Fruit fly (Drosophila melanogaster) whole organism, embryonic: ENCODE data around the gene ATPsynD.

Experiments used
- B-H1 ChIP-seq: fragments of 200-800 bp; sonication (Bioruptor generic); IDR thresholded peaks from 3 replicates; pipeline ENCODE4 v1.3.6; 2022; ENCODE audit warnings: missing biosample characterization, missing genetic modification characterization
- CG10321 ChIP-seq: fragments of 200-800 bp; sonication (Bioruptor generic); IDR thresholded peaks from 2 replicates; pipeline ENCODE4 v1.3.6; 2022; ENCODE audit warnings: missing biosample characterization, missing genetic modification characterization
- CG10462 ChIP-seq: fragments of 200-800 bp; sonication (Bioruptor generic); optimal IDR thresholded peaks from 2 replicates; lab custom pipeline; 2016; ENCODE audit warnings: missing biosample characterization, missing genetic modification characterization
- CG1233 ChIP-seq: fragments of 200-800 bp; sonication (Bioruptor generic); optimal IDR thresholded peaks from 4 replicates; lab custom pipeline; 2018; ENCODE audit warnings: missing biosample characterization, mild to moderate bottlenecking, missing genetic modification characterization
- CG13424 ChIP-seq: fragments of 200-800 bp; sonication (Bioruptor generic); optimal IDR thresholded peaks from 2 replicates; lab custom pipeline; 2019; ENCODE audit warnings: missing biosample characterization, mild to moderate bottlenecking, missing genetic modification characterization, moderate library complexity
- CG13894 ChIP-seq: fragments of 200-800 bp; sonication (Bioruptor generic); optimal IDR thresholded peaks from 3 replicates; lab custom pipeline; 2018; ENCODE audit warnings: missing biosample characterization, mild to moderate bottlenecking, missing genetic modification characterization, moderate library complexity
- CG14667 ChIP-seq: fragments of 200-800 bp; sonication (Bioruptor generic); IDR thresholded peaks from 2 replicates; pipeline ENCODE4 v1.3.6; 2022; ENCODE audit warnings: missing biosample characterization, missing genetic modification characterization
- CG15269 ChIP-seq: fragments of 200-800 bp; sonication (Bioruptor generic); optimal IDR thresholded peaks from 2 replicates; lab custom pipeline; 2018; ENCODE audit warnings: missing biosample characterization, mild to moderate bottlenecking, missing genetic modification characterization, moderate library complexity
- CG1832 ChIP-seq: fragments of 200-800 bp; sonication (Bioruptor generic); optimal IDR thresholded peaks from 2 replicates; lab custom pipeline; 2017; ENCODE audit warnings: missing biosample characterization, mild to moderate bottlenecking, missing genetic modification characterization, inconsistent platforms
- CG18476 ChIP-seq: fragments of 200-800 bp; sonication (Bioruptor generic); optimal IDR thresholded peaks from 2 replicates; lab custom pipeline; 2016; ENCODE audit warnings: missing biosample characterization, mild to moderate bottlenecking, missing genetic modification characterization
- CG2199 ChIP-seq: fragments of 200-800 bp; sonication (Bioruptor generic); IDR thresholded peaks from 3 replicates; pipeline ENCODE4 v1.3.6; 2022; ENCODE audit warnings: missing biosample characterization, missing genetic modification characterization
- CG3726 ChIP-seq: fragments of 200-800 bp; sonication (Bioruptor generic); IDR thresholded peaks from 3 replicates; pipeline ENCODE4, ENCODE4 v1.3.6; 2022; ENCODE audit warnings: missing biosample characterization, missing genetic modification characterization
- CG4424 ChIP-seq: fragments of 200-800 bp; sonication (Bioruptor generic); optimal IDR thresholded peaks from 3 replicates; lab custom pipeline; 2016; ENCODE audit warnings: missing biosample characterization, missing genetic modification characterization
- CG6791 ChIP-seq: fragments of 200-800 bp; sonication (Bioruptor generic); IDR thresholded peaks from 3 replicates; pipeline ENCODE4 v1.3.6; 2022; ENCODE audit warnings: missing biosample characterization, missing genetic modification characterization; ENCODE audit not compliant: partially characterized antibody
- CG6813 ChIP-seq: fragments of 200-800 bp; sonication (Bioruptor generic); optimal IDR thresholded peaks from 2 replicates; lab custom pipeline; 2017; ENCODE audit warnings: missing biosample characterization, missing genetic modification characterization, mild to moderate bottlenecking, moderate library complexity, missing genetic modification reagents
- CG7839 ChIP-seq: fragments of 200-800 bp; sonication (Bioruptor generic); optimal IDR thresholded peaks from 3 replicates; lab custom pipeline; 2018; ENCODE audit warnings: missing biosample characterization, mild to moderate bottlenecking, missing genetic modification characterization, moderate library complexity
- CG8359 ChIP-seq: fragments of 200-800 bp; sonication (Bioruptor generic); optimal IDR thresholded peaks from 2 replicates; lab custom pipeline; 2017; ENCODE audit warnings: missing biosample characterization, mild to moderate bottlenecking, missing genetic modification characterization, borderline replicate concordance
- CG8765 ChIP-seq: fragments of 200-800 bp; sonication (Bioruptor generic); IDR thresholded peaks from 2 replicates; pipeline ENCODE4 v1.3.6; 2022; ENCODE audit warnings: missing biosample characterization, missing genetic modification characterization
- CG9609 ChIP-seq: fragments of 200-800 bp; sonication (Bioruptor generic); optimal IDR thresholded peaks from 3 replicates; lab custom pipeline; 2016; ENCODE audit warnings: missing biosample characterization, missing genetic modification characterization
- CG9817 ChIP-seq: fragments of 200-800 bp; sonication (Bioruptor generic); optimal IDR thresholded peaks from 2 replicates; lab custom pipeline; 2018; ENCODE audit warnings: missing biosample characterization, mild to moderate bottlenecking, missing genetic modification characterization, moderate library complexity
- Dref ChIP-seq: fragments of 200-800 bp; sonication (Bioruptor generic); IDR thresholded peaks from 2 replicates; pipeline ENCODE4 v1.3.6; 2022; ENCODE audit warnings: missing biosample characterization, missing genetic modification characterization
- E2f1 ChIP-seq: fragments of 200-800 bp; sonication (Bioruptor generic); IDR thresholded peaks from 2 replicates; pipeline ENCODE4 v1.3.6; 2022; ENCODE audit warnings: missing biosample characterization, missing genetic modification characterization
- Fer1 ChIP-seq: fragments of 200-800 bp; sonication (Bioruptor generic); optimal IDR thresholded peaks from 2 replicates; lab custom pipeline; 2017; ENCODE audit warnings: missing biosample characterization, mild to moderate bottlenecking, missing genetic modification characterization
- HLHmδ ChIP-seq: fragments of 200-800 bp; sonication (Bioruptor generic); optimal IDR thresholded peaks from 2 replicates; lab custom pipeline; 2018; ENCODE audit warnings: missing biosample characterization, mild to moderate bottlenecking, missing genetic modification characterization, moderate library complexity
- Hand ChIP-seq: fragments of 200-800 bp; sonication (Bioruptor generic); optimal IDR thresholded peaks from 2 replicates; lab custom pipeline; 2017; ENCODE audit warnings: mild to moderate bottlenecking, missing biosample characterization, missing genetic modification reagents, missing genetic modification characterization
- Hr51 ChIP-seq, 2 experiments: fragments of 200-800 bp; sonication (Bioruptor generic); optimal IDR thresholded peaks; 2 replicates in 1 of 2; 3 replicates in 1 of 2; lab custom pipeline; 2016 to 2018; ENCODE audit warnings: missing biosample characterization in 2 of 2, missing genetic modification characterization in 2 of 2, mild to moderate bottlenecking in 1 of 2, moderate library complexity in 1 of 2
- MESR4 ChIP-seq: fragments of 200-800 bp; sonication (Bioruptor generic); optimal IDR thresholded peaks from 2 replicates; lab custom pipeline; 2018; ENCODE audit warnings: missing biosample characterization, mild to moderate bottlenecking, missing genetic modification characterization, moderate library complexity
- Oli ChIP-seq: fragments of 200-800 bp; sonication (Bioruptor generic); optimal IDR thresholded peaks from 2 replicates; lab custom pipeline; 2018; ENCODE audit warnings: missing biosample characterization, mild to moderate bottlenecking, missing genetic modification characterization, moderate library complexity
- Pdp1 ChIP-seq, 2 experiments: fragments of 200-800 bp; sonication (Bioruptor generic); optimal IDR thresholded peaks; 3 replicates each; lab custom pipeline; 2016; ENCODE audit warnings: missing biosample characterization in 2 of 2, missing genetic modification characterization in 2 of 2, mild to moderate bottlenecking in 1 of 2, moderate library complexity in 1 of 2
- Ptx1 ChIP-seq: fragments of 200-800 bp; sonication (Bioruptor generic); IDR thresholded peaks from 2 replicates; pipeline ENCODE4 v1.3.6; 2022; ENCODE audit warnings: missing biosample characterization, missing genetic modification characterization
- Spps ChIP-seq: fragments of 200-800 bp; sonication (Bioruptor generic); optimal IDR thresholded peaks from 2 replicates; lab custom pipeline; 2018; ENCODE audit warnings: missing biosample characterization, mild to moderate bottlenecking, missing genetic modification characterization
- al ChIP-seq: fragments of 200-800 bp; sonication (Bioruptor generic); IDR thresholded peaks from 2 replicates; pipeline ENCODE4 v1.3.6; 2022; ENCODE audit warnings: missing biosample characterization, missing genetic modification characterization
- ash1 ChIP-seq: fragments of 200-800 bp; sonication (Bioruptor generic); optimal IDR thresholded peaks from 2 replicates; lab custom pipeline; 2018; ENCODE audit warnings: missing biosample characterization, mild to moderate bottlenecking, missing genetic modification characterization
- cas ChIP-seq: fragments of 200-800 bp; sonication (Bioruptor generic); IDR thresholded peaks from 2 replicates; pipeline ENCODE4 v1.3.6; 2022; ENCODE audit warnings: missing biosample characterization, missing genetic modification characterization
- chif ChIP-seq, 2 experiments: fragments of 200-800 bp; sonication (Bioruptor generic); optimal IDR thresholded peaks; 3 replicates each; lab custom pipeline; 2016; ENCODE audit warnings: missing biosample characterization in 2 of 2, missing genetic modification characterization in 2 of 2
- cwo ChIP-seq: fragments of 200-800 bp; sonication (Bioruptor generic); optimal IDR thresholded peaks from 3 replicates; lab custom pipeline; 2017; ENCODE audit warnings: missing biosample characterization, missing genetic modification characterization, mild to moderate bottlenecking, moderate library complexity, missing genetic modification reagents
- dan ChIP-seq: fragments of 200-800 bp; sonication (Bioruptor generic); IDR thresholded peaks from 2 replicates; pipeline ENCODE4 v1.3.6; 2022; ENCODE audit warnings: missing biosample characterization, missing genetic modification characterization
- dimm ChIP-seq: fragments of 200-800 bp; sonication (Bioruptor generic); IDR thresholded peaks from 2 replicates; pipeline ENCODE4 v1.3.6; 2022; ENCODE audit warnings: missing biosample characterization, missing genetic modification characterization
- dysf ChIP-seq: fragments of 200-800 bp; sonication (Bioruptor generic); IDR thresholded peaks from 3 replicates; pipeline ENCODE4 v1.3.6; 2022; ENCODE audit warnings: missing biosample characterization, missing genetic modification characterization
- fd64A ChIP-seq: fragments of 200-800 bp; sonication (Bioruptor generic); optimal IDR thresholded peaks from 3 replicates; lab custom pipeline; 2018; ENCODE audit warnings: missing biosample characterization, mild to moderate bottlenecking, missing genetic modification characterization
- fu2 ChIP-seq: fragments of 200-800 bp; sonication (Bioruptor generic); optimal IDR thresholded peaks from 2 replicates; lab custom pipeline; 2016; ENCODE audit warnings: missing biosample characterization, missing genetic modification characterization
- insv ChIP-seq, 2 experiments: fragments of 200-800 bp; sonication (Bioruptor generic); optimal IDR thresholded peaks; 3 replicates each; lab custom pipeline; 2016 to 2018; ENCODE audit warnings: missing biosample characterization in 2 of 2, missing genetic modification characterization in 2 of 2
- mld ChIP-seq: fragments of 200-800 bp; sonication (Bioruptor generic); IDR thresholded peaks from 3 replicates; pipeline ENCODE4 v1.3.6; 2022; ENCODE audit warnings: missing biosample characterization, missing genetic modification characterization; ENCODE audit not compliant: partially characterized antibody
- pfk ChIP-seq: fragments of 200-800 bp; sonication (Bioruptor generic); optimal IDR thresholded peaks from 2 replicates; lab custom pipeline; 2018; ENCODE audit warnings: missing biosample characterization, mild to moderate bottlenecking, missing genetic modification characterization, moderate library complexity
- pnt ChIP-seq: fragments of 200-800 bp; sonication (Bioruptor generic); optimal IDR thresholded peaks from 3 replicates; lab custom pipeline; 2016; ENCODE audit warnings: missing biosample characterization, missing genetic modification characterization
- pros ChIP-seq: fragments of 200-800 bp; sonication (Bioruptor generic); optimal IDR thresholded peaks from 3 replicates; lab custom pipeline; 2019; ENCODE audit warnings: missing biosample characterization, mild to moderate bottlenecking, missing genetic modification characterization, moderate library complexity
- sisA ChIP-seq: fragments of 200-800 bp; sonication (Bioruptor generic); IDR thresholded peaks from 2 replicates; pipeline ENCODE4 v1.3.6; 2022; ENCODE audit warnings: missing biosample characterization, missing genetic modification characterization
- slp2 ChIP-seq: fragments of 200-800 bp; sonication (Bioruptor generic); optimal IDR thresholded peaks from 2 replicates; lab custom pipeline; 2016; ENCODE audit warnings: missing biosample characterization, missing genetic modification characterization
- sqz ChIP-seq: fragments of 200-800 bp; sonication (Bioruptor generic); optimal IDR thresholded peaks from 3 replicates; lab custom pipeline; 2018; ENCODE audit warnings: missing biosample characterization, mild to moderate bottlenecking, missing genetic modification characterization
- stc ChIP-seq: fragments of 200-800 bp; sonication (Bioruptor generic); IDR thresholded peaks from 2 replicates; pipeline ENCODE4 v1.3.6; 2022; ENCODE audit warnings: missing biosample characterization, missing genetic modification characterization
- unc-4 ChIP-seq: fragments of 200-800 bp; sonication (Bioruptor generic); IDR thresholded peaks from 2 replicates; pipeline ENCODE4 v1.3.6; 2022; ENCODE audit warnings: missing biosample characterization, missing genetic modification characterization; ENCODE audit not compliant: partially characterized antibody

The ATPsynD gene

dm6 chr3R:19074207-19074606, 20.6 kb upstream of the ATPsynD start (continued):
- TF ChIP-seq Hr51 (GFP tag; optimal IDR thresholded peaks at IDR 0.05; lab: Kevin White, UChicago) (no peak), pros (GFP tag; lab: Kevin White, UChicago) (no peak), mld (GFP tag; lab: Robert Waterston, UW) (no peak), ash1 (GFP tag; lab: Kevin White, UChicago) (no peak), CG13894 (tag; lab: Kevin White, UChicago) (no peak), CG9817 (tag; lab: Kevin White, UChicago) (no peak), E2f1 (no peak), CG6813 (GFP tag; lab: Kevin White, UChicago) (no peak), CG1832 (GFP tag; lab: Kevin White, UChicago) (no peak), cwo (GFP tag; lab: Kevin White, UChicago) (no peak), B-H1 (GFP tag; lab: Robert Waterston, UW) (no peak; the same call in 2 of the 3 replicates), chif (GFP tag; optimal IDR thresholded peaks at IDR 0.05; lab: Kevin White, UChicago) (no peak), CG7839 (tag; lab: Kevin White, UChicago) (no peak), CG14667 (GFP tag; lab: Robert Waterston, UW) (no peak), CG10321 (GFP tag; lab: Robert Waterston, UW) (no peak), CG2199 (GFP tag; lab: Robert Waterston, UW) (peak; percentile 59; the same call in 1 of the 3 replicates), Dref (no peak), dysf (GFP tag; lab: Robert Waterston, UW) (peak; percentile 21; the same call in 1 of the 3 replicates), insv (GFP tag; optimal IDR thresholded peaks at IDR 0.05; lab: Kevin White, UChicago) (no peak), Ptx1 (GFP tag; lab: Robert Waterston, UW) (peak; percentile 34; the same call in 1 of the 2 replicates), CG3726 (GFP tag; lab: Robert Waterston, UW) (no peak), sqz (GFP tag; lab: Kevin White, UChicago) (no peak), fd64A (no peak), stc (GFP tag; lab: Robert Waterston, UW) (no peak), Spps (tag; lab: Kevin White, UChicago) (no peak), HLHmδ (GFP tag; lab: Kevin White, UChicago) (no peak), CG13424 (no peak), dimm (GFP tag; lab: Robert Waterston, UW) (no peak), Fer1 (GFP tag; lab: Kevin White, UChicago) (no peak), CG8359 (GFP tag; lab: Kevin White, UChicago) (no peak), CG1233 (GFP tag; lab: Kevin White, UChicago) (no peak), sisA (GFP tag; lab: Robert Waterston, UW) (peak; percentile 56), slp2 (GFP tag; lab: Kevin White, UChicago) (no peak), fu2 (GFP tag; lab: Kevin White, UChicago) (no peak), Hand (GFP tag; lab: Kevin White, UChicago) (no peak), Oli (tag; lab: Kevin White, UChicago) (no peak), CG9609 (no peak), pnt (GFP tag; lab: Kevin White, UChicago) (no peak), pfk (no peak), MESR4 (GFP tag; lab: Kevin White, UChicago) (no peak), CG4424 (GFP tag; lab: Kevin White, UChicago) (peak; percentile 45), Pdp1 (GFP tag; optimal IDR thresholded peaks at IDR 0.05; lab: Kevin White, UChicago) (no peak), al (GFP tag; lab: Robert Waterston, UW) (no peak), dan (GFP tag; lab: Robert Waterston, UW) (no peak), CG15269 (tag; lab: Kevin White, UChicago) (no peak), CG10462 (GFP tag; lab: Kevin White, UChicago) (no peak), cas (no peak), CG6791 (GFP tag; lab: Robert Waterston, UW) (no peak), unc-4 (GFP tag; lab: Robert Waterston, UW) (no peak), CG8765 (GFP tag; lab: Robert Waterston, UW) (no peak), CG18476 (GFP tag; lab: Kevin White, UChicago) (no peak)
